Fruit fly (Drosophila melanogaster): Measurements from ENCODE around the gene CG2983.

The CG2983 gene

dm6 chr2L:2874185-2874541 lies 26.7 kb downstream of the CG2983 start, which contains the start of gene Ifrd1 (continued):
- TF ChIP-seq chm (GFP tag; IDR thresholded peaks at IDR 0.05) (peak; percentile 62; the same call in 1 of the 2 replicates), CG10565 (GFP tag; optimal IDR thresholded peaks at IDR 0.05) (no peak), gsb (GFP tag; IDR thresholded peaks at IDR 0.05) (no peak), CG10321 (GFP tag; IDR thresholded peaks at IDR 0.05) (no peak), CG7745 (tag; optimal IDR thresholded peaks at IDR 0.05) (peak; percentile 100), chinmo (GFP tag; IDR thresholded peaks at IDR 0.05; ENCODE audit: partially characterized antibody) (peak; percentile 38; the same call in 2 of the 4 replicates), oc (tag; optimal IDR thresholded peaks at IDR 0.05) (no peak), MESR4 (GFP tag; optimal IDR thresholded peaks at IDR 0.05) (peak; percentile 82), CG2129 (GFP tag; IDR thresholded peaks at IDR 0.05; ENCODE audit: partially characterized antibody) (no peak), C15 (GFP tag; IDR thresholded peaks at IDR 0.05) (no peak), CG9817 (tag; optimal IDR thresholded peaks at IDR 0.05) (no peak), inv (GFP tag; IDR thresholded peaks at IDR 0.05; ENCODE audit: partially characterized antibody) (no peak), CG7271 (tag; optimal IDR thresholded peaks at IDR 0.05) (no peak), CG4707 (GFP tag; optimal IDR thresholded peaks at IDR 0.05) (no peak), Mad (GFP tag; optimal IDR thresholded peaks at IDR 0.05) (no peak), CG2199 (GFP tag; IDR thresholded peaks at IDR 0.05) (0 out of 3 replicates have a peak, but pooled peaks have one; percentile 9)

- TF ChIP-seq her (GFP tag; optimal IDR thresholded peaks at IDR 0.05) (peak; percentile 21), Atf6 (GFP tag; IDR thresholded peaks at IDR 0.05) (peak; percentile 56; the same call in 1 of the 2 replicates), Hey (tag; optimal IDR thresholded peaks at IDR 0.05) (no peak), al (GFP tag; IDR thresholded peaks at IDR 0.05) (peak; percentile 78), Dek (tag; optimal IDR thresholded peaks at IDR 0.05) (peak; percentile 75), CHES-1-like (GFP tag; optimal IDR thresholded peaks at IDR 0.05) (no peak), vnd (GFP tag; IDR thresholded peaks at IDR 0.05; ENCODE audit: partially characterized antibody) (peak; percentile 76), CG15269 (tag; optimal IDR thresholded peaks at IDR 0.05) (peak; percentile 53), ranshi (GFP tag; IDR thresholded peaks at IDR 0.05) (peak; percentile 65; the same call in 1 of the 2 replicates), CG1792 (GFP tag; optimal IDR thresholded peaks at IDR 0.05) (no peak), Atf3 (GFP tag; optimal IDR thresholded peaks at IDR 0.05) (peak; percentile 8), CG31441 (GFP tag; IDR thresholded peaks at IDR 0.05) (peak; percentile 75; the same call in 1 of the 2 replicates), mam (GFP tag; optimal IDR thresholded peaks at IDR 0.05) (peak; percentile 63), CG4404 (GFP tag; IDR thresholded peaks at IDR 0.05) (peak; percentile 80), CG13123 (GFP tag; optimal IDR thresholded peaks at IDR 0.05) (peak; percentile 37), fd96Cb (tag; optimal IDR thresholded peaks at IDR 0.05) (peak; percentile 25), CG4707 (GFP tag; optimal IDR thresholded peaks at IDR 0.05) (no peak), tin (GFP tag; optimal IDR thresholded peaks at IDR 0.05) (peak; percentile 76), Rfx (GFP tag; IDR thresholded peaks at IDR 0.05) (peak; percentile 75), Hmx (GFP tag; optimal IDR thresholded peaks at IDR 0.05) (no peak), CkIIα-i1 (GFP tag; IDR thresholded peaks at IDR 0.05) (no peak), Oaz (GFP tag; IDR thresholded peaks at IDR 0.05) (0 out of 2 replicates have a peak, but pooled peaks have one; percentile 29), ewg (GFP tag; optimal IDR thresholded peaks at IDR 0.05) (peak; percentile 37), luna (GFP tag; optimal IDR thresholded peaks at IDR 0.05) (peak; percentile 8), CG9437 (GFP tag; optimal IDR thresholded peaks at IDR 0.05) (peak; percentile 64), Camta (GFP tag; optimal IDR thresholded peaks at IDR 0.05) (peak; percentile 42), Usf (GFP tag; optimal IDR thresholded peaks at IDR 0.05) (peak; percentile 28), CG11085 (GFP tag; IDR thresholded peaks at IDR 0.05) (peak; percentile 69), CG31388 (GFP tag; optimal IDR thresholded peaks at IDR 0.05) (peak; percentile 50), nau (GFP tag; optimal IDR thresholded peaks at IDR 0.05) (peak; percentile 22), CG18599 (GFP tag; optimal IDR thresholded peaks at IDR 0.05) (peak; percentile 74), CG34422 (GFP tag; IDR thresholded peaks at IDR 0.05) (peak; percentile 10), sc (optimal IDR thresholded peaks at IDR 0.05) (no peak), sc (GFP tag; optimal IDR thresholded peaks at IDR 0.05) (peak; percentile 31)
Measured at dm6 chr2L:2874542-2875194, 27.2 kb downstream of the CG2983 start, which contains the start of gene CG8814. Gene CG8814, plus strand, starts transcription at chr2L:2874890.

All from whole organism, embryonic.